Worm (Caenorhabditis elegans): ENCODE data around the gene F10E7.9.
"Not testable (repeated sequence)": the region's sequence is repeated elsewhere in the genome, so short reads cannot be mapped to it uniquely, and the experiment has no call there.

ce11 chrII:7084021-7084420 is 25.8 kb downstream of the F10E7.9 start, which contains the start of the genes T02G5.14 and T02G5.15:
- not testable (repeated sequence) for TF ChIP-seq ceh-13 (GFP tag; optimal IDR thresholded peaks at IDR 0.05); F13C5.2 (tag; optimal IDR thresholded peaks at IDR 0.05)

All from whole organism, early embryonic.